Worm (Caenorhabditis elegans) whole organism, L4 larva: Measurements from ENCODE around the gene T04C12.1.

Source experiments
- F10B5.3 ChIP-seq: sonication (generic microtip); optimal IDR thresholded peaks from 2 replicates; lab custom pipeline; 2016; ENCODE audit warnings: mild to moderate bottlenecking, missing genetic modification characterization, missing compliant biosample characterization
- F37D6.2 ChIP-seq: sonication (generic microtip); optimal IDR thresholded peaks from 2 replicates; lab custom pipeline; 2016; ENCODE audit warnings: mild to moderate bottlenecking, missing genetic modification characterization, missing compliant biosample characterization
- F44E2.7 ChIP-seq: fragments of 200-800 bp; sonication (Bioruptor generic); IDR thresholded peaks from 2 replicates; pipeline ENCODE4 v2.1.2; 2022; ENCODE audit warnings: missing genetic modification characterization, missing compliant biosample characterization
- T26A8.4 ChIP-seq: fragments of 200-800 bp; sonication (Bioruptor generic); IDR thresholded peaks from 2 replicates; pipeline ENCODE4 v1.3.6; 2022; ENCODE audit warnings: missing genetic modification characterization, missing compliant biosample characterization
- Y105C5A.15 ChIP-seq: fragments of 200-800 bp; sonication (Bioruptor generic); IDR thresholded peaks from 2 replicates; pipeline ENCODE4 v1.3.6; 2022; ENCODE audit warnings: missing genetic modification characterization, missing compliant biosample characterization
- Y48G9A.11 ChIP-seq: fragments of 200-800 bp; sonication (Bioruptor generic); IDR thresholded peaks from 2 replicates; pipeline ENCODE4 v1.3.6; 2022; ENCODE audit warnings: missing genetic modification reagents, missing genetic modification characterization, missing compliant biosample characterization
- ama-1 ChIP-seq: fragments of 150-350 bp; optimal IDR thresholded peaks from 2 replicates; lab custom pipeline; 2014; ENCODE audit warnings: inconsistent platforms, mixed read lengths
- ceh-28 ChIP-seq: fragments of 150-350 bp; optimal IDR thresholded peaks from 2 replicates; lab custom pipeline; 2014; ENCODE audit warnings: missing biosample characterization, missing genetic modification reagents, missing genetic modification characterization
- ceh-32 ChIP-seq: sonication (generic microtip); optimal IDR thresholded peaks from 2 replicates; lab custom pipeline; 2016; ENCODE audit warnings: mild to moderate bottlenecking, missing genetic modification characterization, missing compliant biosample characterization; ENCODE audit not compliant: poor library complexity
- ceh-62 ChIP-seq: sonication (generic microtip); optimal IDR thresholded peaks from 2 replicates; lab custom pipeline; 2017; ENCODE audit warnings: missing biosample characterization, missing genetic modification characterization
- ceh-82 ChIP-seq: sonication (generic microtip); optimal IDR thresholded peaks from 2 replicates; lab custom pipeline; 2017; ENCODE audit warnings: missing biosample characterization, missing genetic modification characterization
- cey-2 ChIP-seq: sonication (generic microtip); optimal IDR thresholded peaks from 3 replicates; lab custom pipeline; 2017; ENCODE audit warnings: missing genetic modification characterization, mild to moderate bottlenecking, missing compliant biosample characterization, antibody characterized with exemption, borderline replicate concordance; ENCODE audit not compliant: insufficient read depth
- ctbp-1 ChIP-seq: fragments of 200-800 bp; sonication (Bioruptor generic); IDR thresholded peaks from 2 replicates; pipeline ENCODE4 v1.3.6; 2022; ENCODE audit warnings: missing genetic modification reagents, missing genetic modification characterization, missing compliant biosample characterization
- daf-12 ChIP-seq: fragments of 150-350 bp; optimal IDR thresholded peaks from 2 replicates; lab custom pipeline; 2014; ENCODE audit warnings: missing biosample characterization, missing genetic modification reagents, missing genetic modification characterization
- dmd-6 ChIP-seq: fragments of 200-800 bp; sonication (Bioruptor generic); IDR thresholded peaks from 2 replicates; pipeline ENCODE4 v1.3.6; 2022; ENCODE audit warnings: missing genetic modification reagents, missing genetic modification characterization, missing compliant biosample characterization
- dmd-8 ChIP-seq: fragments of 200-800 bp; sonication (Bioruptor generic); IDR thresholded peaks from 2 replicates; pipeline ENCODE4 v1.3.6; 2022; ENCODE audit warnings: missing genetic modification characterization, missing compliant biosample characterization
- dmd-9 ChIP-seq: fragments of 200-800 bp; sonication (Bioruptor generic); IDR thresholded peaks from 2 replicates; pipeline ENCODE4 v1.3.6; 2022; ENCODE audit warnings: missing genetic modification reagents, missing genetic modification characterization, missing compliant biosample characterization
- duxl-1 ChIP-seq: sonication (generic microtip); optimal IDR thresholded peaks from 2 replicates; lab custom pipeline; 2016; ENCODE audit warnings: mild to moderate bottlenecking, missing genetic modification characterization, moderate library complexity, missing compliant biosample characterization; ENCODE audit not compliant: poor library complexity
- egl-27 ChIP-seq: sonication (generic microtip); optimal IDR thresholded peaks from 3 replicates; lab custom pipeline; 2017; ENCODE audit warnings: missing biosample characterization, missing genetic modification reagents, missing genetic modification characterization
- egl-43 ChIP-seq: fragments of 200-800 bp; sonication (Bioruptor generic); IDR thresholded peaks from 2 replicates; pipeline ENCODE4 v1.3.6; 2022; ENCODE audit warnings: missing genetic modification reagents, missing genetic modification characterization, missing compliant biosample characterization
- fkh-10 ChIP-seq: fragments of 150-350 bp; optimal IDR thresholded peaks from 2 replicates; lab custom pipeline; 2014; ENCODE audit warnings: missing biosample characterization, missing genetic modification reagents, missing genetic modification characterization
- hlh-11 ChIP-seq: fragments of 200-800 bp; sonication (Bioruptor generic); optimal IDR thresholded peaks from 2 replicates; lab custom pipeline; 2018; ENCODE audit warnings: mild to moderate bottlenecking, missing genetic modification characterization, missing compliant biosample characterization
- lin-15B ChIP-seq: fragments of 150-350 bp; sonication (generic microtip); optimal IDR thresholded peaks from 3 replicates; lab custom pipeline; 2014; ENCODE audit warnings: missing biosample characterization, missing genetic modification characterization
- lin-38 ChIP-seq: fragments of 200-800 bp; sonication (Bioruptor generic); IDR thresholded peaks from 2 replicates; pipeline ENCODE4 v1.3.6; 2022; ENCODE audit warnings: missing genetic modification reagents, missing genetic modification characterization, missing compliant biosample characterization
- lir-3 ChIP-seq: sonication (generic microtip); optimal IDR thresholded peaks from 2 replicates; lab custom pipeline; 2016; ENCODE audit warnings: mild to moderate bottlenecking, missing genetic modification characterization, missing compliant biosample characterization
- lsy-2 ChIP-seq, 2 experiments: fragments of 150-350 bp in 1 of 2; sonication (generic microtip) in 1 of 2; optimal IDR thresholded peaks; 2 replicates each; lab custom pipeline; 2014 to 2017; ENCODE audit warnings: missing biosample characterization in 2 of 2, missing genetic modification characterization in 2 of 2
- madf-5 ChIP-seq, 2 experiments: fragments of 200-800 bp; sonication (Bioruptor generic); IDR thresholded peaks; 2 replicates each; pipeline ENCODE4 v1.3.6; 2022; ENCODE audit warnings: missing compliant biosample characterization in 2 of 2, missing genetic modification characterization in 2 of 2
- madf-9 ChIP-seq: fragments of 200-800 bp; sonication (Bioruptor generic); conservative IDR thresholded peaks from 2 replicates; pipeline ENCODE4 v1.3.6; 2022; ENCODE audit warnings: missing genetic modification reagents, missing genetic modification characterization, missing compliant biosample characterization
- mdl-1 ChIP-seq, 2 experiments: fragments of 150-350 bp in 1 of 2; sonication (generic microtip) in 1 of 2; optimal IDR thresholded peaks; 2 replicates each; lab custom pipeline; 2014 to 2017; ENCODE audit warnings: missing biosample characterization in 2 of 2, missing genetic modification characterization in 2 of 2
- mep-1 ChIP-seq: fragments of 150-350 bp; sonication (generic microtip); optimal IDR thresholded peaks from 3 replicates; lab custom pipeline; 2014; ENCODE audit warnings: missing biosample characterization, missing genetic modification characterization
- mes-2 ChIP-seq: sonication (generic microtip); optimal IDR thresholded peaks from 2 replicates; lab custom pipeline; 2016; ENCODE audit warnings: missing genotype, mild to moderate bottlenecking, missing genetic modification characterization, missing compliant biosample characterization; ENCODE audit not compliant: poor library complexity, severe bottlenecking
- mxl-3 ChIP-seq: fragments of 200-800 bp; sonication (Bioruptor generic); optimal IDR thresholded peaks from 2 replicates; lab custom pipeline; 2018; ENCODE audit warnings: mild to moderate bottlenecking, missing genetic modification characterization, missing compliant biosample characterization
- nhr-10 ChIP-seq: fragments of 150-350 bp; optimal IDR thresholded peaks from 2 replicates; lab custom pipeline; 2014; ENCODE audit warnings: missing biosample characterization, missing genetic modification characterization
- nhr-237 ChIP-seq: sonication (generic microtip); optimal IDR thresholded peaks from 2 replicates; lab custom pipeline; 2017; ENCODE audit warnings: missing biosample characterization, missing genetic modification characterization
- nhr-41 ChIP-seq: fragments of 200-800 bp; sonication (Bioruptor generic); IDR thresholded peaks from 2 replicates; pipeline ENCODE4 v1.3.6; 2022; ENCODE audit warnings: missing genetic modification reagents, missing genetic modification characterization, missing compliant biosample characterization
- nhr-48 ChIP-seq: sonication (generic microtip); optimal IDR thresholded peaks from 2 replicates; lab custom pipeline; 2016; ENCODE audit warnings: mild to moderate bottlenecking, missing genetic modification characterization, missing compliant biosample characterization
- php-3 ChIP-seq: fragments of 200-800 bp; sonication (Bioruptor generic); IDR thresholded peaks from 2 replicates; pipeline ENCODE4 v1.3.6; 2022; ENCODE audit warnings: missing genetic modification reagents, missing genetic modification characterization, missing compliant biosample characterization
- pqm-1 ChIP-seq: sonication (generic microtip); optimal IDR thresholded peaks from 2 replicates; lab custom pipeline; 2017; ENCODE audit warnings: missing biosample characterization, missing genetic modification characterization
- skn-1 ChIP-seq: fragments of 150-350 bp; optimal IDR thresholded peaks from 2 replicates; lab custom pipeline; 2014; ENCODE audit warnings: missing biosample characterization, missing genetic modification characterization
- snpc-1.2 ChIP-seq: fragments of 200-800 bp; sonication (Bioruptor generic); IDR thresholded peaks from 2 replicates; pipeline ENCODE4 v1.3.6; 2022; ENCODE audit warnings: missing genetic modification reagents, missing genetic modification characterization, missing compliant biosample characterization
- spr-1 ChIP-seq: sonication (generic microtip); optimal IDR thresholded peaks from 2 replicates; lab custom pipeline; 2016; ENCODE audit warnings: mild to moderate bottlenecking, missing genetic modification characterization, missing compliant biosample characterization
- tag-97 ChIP-seq: fragments of 200-800 bp; sonication (Bioruptor generic); IDR thresholded peaks from 2 replicates; pipeline ENCODE4 v1.3.6; 2022; ENCODE audit warnings: missing genetic modification characterization, missing compliant biosample characterization
- tra-1 ChIP-seq: fragments of 200-800 bp; sonication (Bioruptor generic); IDR thresholded peaks from 2 replicates; pipeline ENCODE4 v1.3.6; 2022; ENCODE audit warnings: missing genetic modification reagents, missing genetic modification characterization, missing compliant biosample characterization
- unc-62 ChIP-seq, 3 experiments: fragments of 150-350 bp in 1 of 3; sonication (generic microtip); optimal IDR thresholded peaks in 2 of 3; peaks in 1 of 3; 1 replicate in 1 of 3; 2 replicates in 2 of 3; lab custom pipeline; 2014 to 2017; ENCODE audit warnings: missing biosample characterization in 3 of 3, missing genetic modification characterization in 3 of 3, missing genetic modification reagents in 3 of 3, missing genotype in 1 of 3
- zip-2 ChIP-seq: fragments of 150-350 bp; optimal IDR thresholded peaks from 2 replicates; lab custom pipeline; 2014; ENCODE audit warnings: missing biosample characterization, missing genetic modification characterization

The T04C12.1 gene

ce11 chrV:11076403-11076802 is 17.3 kb upstream of the T04C12.1 start (continued):
- TF ChIP-seq Y48G9A.11 (GFP tag; lab: Robert Waterston, UW) (peak; percentile 80; the same call in 1 of the 2 replicates), egl-43 (peak; percentile 77; the same call in 1 of the 2 replicates), snpc-1.2 (GFP tag; lab: Robert Waterston, UW) (peak; percentile 61; the same call in 1 of the 2 replicates), lin-38 (GFP tag; lab: Robert Waterston, UW) (peak; percentile 83), Y105C5A.15 (GFP tag; lab: Robert Waterston, UW) (peak; percentile 65; the same call in 1 of the 2 replicates), cey-2 (tag; lab: Kevin White, UChicago) (no peak), ctbp-1 (GFP tag; lab: Robert Waterston, UW) (peak; percentile 75), duxl-1 (no peak), madf-5 (GFP tag; IDR thresholded peaks at IDR 0.05; lab: Robert Waterston, UW) (peak in 1 of 2 experiments; percentile 83; a peak in 2 of 4 replicates)

ce11 chrV:11076028-11076402 is 16.9 kb upstream of the T04C12.1 start:
- 0 out of 2 replicates have a peak, but pooled peaks have one; percentile 39 for TF ChIP-seq tag-97 (GFP tag; lab: Robert Waterston, UW)
- no peak for TF ChIP-seq spr-1 (tag; lab: Kevin White, UChicago)
- 0 out of 2 replicates have a peak, but pooled peaks have one; percentile 48 for TF ChIP-seq T26A8.4 (GFP tag; lab: Robert Waterston, UW)
- peak; percentile 16 for TF ChIP-seq F10B5.3 (tag; lab: Kevin White, UChicago)

- TF ChIP-seq egl-43 (peak; percentile 87), ama-1 (lab: Kevin White, UChicago) (no peak), php-3 (no peak), ceh-32 (tag; lab: Kevin White, UChicago) (no peak), nhr-10 (tag; lab: Kevin White, UChicago) (no peak), skn-1 (no peak), F10B5.3 (tag; lab: Kevin White, UChicago) (peak; percentile 52), ctbp-1 (GFP tag; lab: Robert Waterston, UW) (peak; percentile 74), dmd-6 (GFP tag; lab: Robert Waterston, UW) (no peak), nhr-48 (tag; lab: Kevin White, UChicago) (no peak), dmd-8 (0 out of 2 replicates have a peak, but pooled peaks have one; percentile 44), mep-1 (tag; lab: Kevin White, UChicago) (peak; percentile 27), nhr-237 (tag; lab: Kevin White, UChicago) (no peak), lir-3 (tag; lab: Kevin White, UChicago) (no peak), lsy-2 (tag; optimal IDR thresholded peaks at IDR 0.05; lab: Kevin White, UChicago) (peak in 1 of 2 experiments; percentile 27), ceh-62 (tag; lab: Kevin White, UChicago) (no peak), mes-2 (tag; lab: Kevin White, UChicago) (peak; percentile 39), zip-2 (tag; lab: Kevin White, UChicago) (no peak), F44E2.7 (GFP tag; lab: Robert Waterston, UW) (no peak), ceh-82 (no peak), ceh-28 (tag; lab: Kevin White, UChicago) (no peak), tra-1 (GFP tag; lab: Robert Waterston, UW) (no peak), egl-27 (tag; lab: Kevin White, UChicago) (no peak), dmd-9 (GFP tag; lab: Robert Waterston, UW) (0 out of 2 replicates have a peak, but pooled peaks have one; percentile 9), unc-62 (GFP tag; optimal IDR thresholded peaks at IDR 0.05 in 1 of 2; lab: Kevin White, UChicago) (peak in 1 of 2 experiments; percentile 93), unc-62 (tag; optimal IDR thresholded peaks at IDR 0.05; lab: Kevin White, UChicago) (no peak), pqm-1 (tag; lab: Kevin White, UChicago) (no peak), F37D6.2 (tag; lab: Kevin White, UChicago) (peak; percentile 4), fkh-10 (GFP tag; lab: Kevin White, UChicago) (peak; percentile 34), hlh-11 (tag; lab: Kevin White, UChicago) (peak; percentile 21), nhr-41 (GFP tag; lab: Robert Waterston, UW) (no peak), mdl-1 (tag; optimal IDR thresholded peaks at IDR 0.05; lab: Kevin White, UChicago) (peak in 1 of 2 experiments; percentile 81), daf-12 (no peak), lin-15B (no peak), mxl-3 (GFP tag; lab: Kevin White, UChicago) (peak; percentile 67), madf-9 (GFP tag; lab: Robert Waterston, UW) (no peak)
Observed at ce11 chrV:11075209-11076027, 16.3 kb upstream of the T04C12.1 start.
